Fruit fly (Drosophila melanogaster) whole organism, embryonic: Measurements from ENCODE around the gene pit.
A peak's percentile ranks its signal among the peaks of the same experiment; 100 is the strongest.

Source experiments
- Asciz ChIP-seq: fragments of 200-800 bp; sonication (Bioruptor generic); optimal IDR thresholded peaks from 2 replicates; lab custom pipeline; 2017; ENCODE audit warnings: missing biosample characterization, mild to moderate bottlenecking, missing genetic modification characterization, missing genetic modification reagents
- Bdp1 ChIP-seq: fragments of 200-800 bp; sonication (Bioruptor generic); optimal IDR thresholded peaks from 3 replicates; lab custom pipeline; 2016; ENCODE audit warnings: missing biosample characterization, missing genetic modification characterization
- CG10321 ChIP-seq: fragments of 200-800 bp; sonication (Bioruptor generic); IDR thresholded peaks from 2 replicates; pipeline ENCODE4 v1.3.6; 2022; ENCODE audit warnings: missing biosample characterization, missing genetic modification characterization
- CG10462 ChIP-seq: fragments of 200-800 bp; sonication (Bioruptor generic); optimal IDR thresholded peaks from 2 replicates; lab custom pipeline; 2016; ENCODE audit warnings: missing biosample characterization, missing genetic modification characterization
- CG10565 ChIP-seq: fragments of 200-800 bp; sonication (Bioruptor generic); optimal IDR thresholded peaks from 3 replicates; lab custom pipeline; 2016; ENCODE audit warnings: missing biosample characterization, mild to moderate bottlenecking, missing genetic modification characterization
- CG10979 ChIP-seq: fragments of 200-800 bp; sonication (Bioruptor generic); optimal IDR thresholded peaks from 2 replicates; lab custom pipeline; 2018; ENCODE audit warnings: missing biosample characterization, mild to moderate bottlenecking, missing genetic modification characterization, moderate library complexity
- CG11247 ChIP-seq: fragments of 200-800 bp; sonication (Bioruptor generic); IDR thresholded peaks from 2 replicates; pipeline ENCODE4 v1.3.6; 2022; ENCODE audit warnings: missing biosample characterization, missing genetic modification characterization
- CG11398 ChIP-seq: fragments of 200-800 bp; sonication (Bioruptor generic); optimal IDR thresholded peaks from 2 replicates; lab custom pipeline; 2016; ENCODE audit warnings: missing biosample characterization, missing genetic modification characterization
- CG12104 ChIP-seq: fragments of 200-800 bp; sonication (Bioruptor generic); optimal IDR thresholded peaks from 3 replicates; lab custom pipeline; 2016; ENCODE audit warnings: missing biosample characterization, missing genetic modification characterization
- CG13287 ChIP-seq: fragments of 200-800 bp; sonication (Bioruptor generic); IDR thresholded peaks from 2 replicates; pipeline ENCODE4 v1.3.6; 2022; ENCODE audit warnings: missing biosample characterization, missing genetic modification characterization; ENCODE audit not compliant: partially characterized antibody
- CG18011 ChIP-seq: fragments of 200-800 bp; sonication (Bioruptor generic); optimal IDR thresholded peaks from 2 replicates; lab custom pipeline; 2017; ENCODE audit warnings: missing biosample characterization, missing genetic modification characterization, mild to moderate bottlenecking, moderate library complexity, missing genotype
- CG18599 ChIP-seq: fragments of 200-800 bp; sonication (Bioruptor generic); optimal IDR thresholded peaks from 3 replicates; lab custom pipeline; 2017; ENCODE audit warnings: missing biosample characterization, missing genetic modification characterization, mild to moderate bottlenecking, moderate library complexity, missing genetic modification reagents
- CG32532 ChIP-seq: fragments of 200-800 bp; sonication (Bioruptor generic); IDR thresholded peaks from 2 replicates; pipeline ENCODE4 v1.3.6; 2022; ENCODE audit warnings: missing biosample characterization, missing genetic modification characterization
- CG33557 ChIP-seq: fragments of 200-800 bp; sonication (Bioruptor generic); optimal IDR thresholded peaks from 2 replicates; lab custom pipeline; 2019; ENCODE audit warnings: missing biosample characterization, mild to moderate bottlenecking, missing genetic modification characterization, moderate library complexity
- CG34422 ChIP-seq: fragments of 200-800 bp; sonication (Bioruptor generic); IDR thresholded peaks from 3 replicates; pipeline ENCODE4 v1.3.6; 2022; ENCODE audit warnings: missing biosample characterization, missing genetic modification characterization
- CG4617 ChIP-seq: fragments of 200-800 bp; sonication (Bioruptor generic); optimal IDR thresholded peaks from 3 replicates; lab custom pipeline; 2016; ENCODE audit warnings: missing biosample characterization, missing genetic modification characterization, borderline replicate concordance
- CG9932 ChIP-seq: fragments of 200-800 bp; sonication (Bioruptor generic); IDR thresholded peaks from 2 replicates; pipeline ENCODE4 v1.3.6; 2022; ENCODE audit warnings: missing biosample characterization, missing genetic modification characterization
- Dp ChIP-seq: fragments of 200-800 bp; sonication (Bioruptor generic); optimal IDR thresholded peaks from 2 replicates; lab custom pipeline; 2018; ENCODE audit warnings: missing biosample characterization, mild to moderate bottlenecking, missing genetic modification characterization, moderate library complexity
- Ets65A ChIP-seq: fragments of 200-800 bp; sonication (Bioruptor generic); peaks from one replicate; lab custom pipeline; 2016; ENCODE audit warnings: missing biosample characterization, missing genetic modification characterization
- Ets97D ChIP-seq: fragments of 200-800 bp; sonication (Bioruptor generic); optimal IDR thresholded peaks from 3 replicates; lab custom pipeline; 2016; ENCODE audit warnings: missing biosample characterization, missing genetic modification characterization
- Fer3 ChIP-seq: fragments of 200-800 bp; sonication (Bioruptor generic); optimal IDR thresholded peaks from 2 replicates; lab custom pipeline; 2018; ENCODE audit warnings: missing biosample characterization, mild to moderate bottlenecking, missing genetic modification characterization, moderate library complexity
- GATAe ChIP-seq: fragments of 200-800 bp; sonication (Bioruptor generic); conservative IDR thresholded peaks from 2 replicates; pipeline ENCODE4 v1.3.6; 2022; ENCODE audit warnings: missing biosample characterization, missing genetic modification characterization
- HHEX ChIP-seq: fragments of 200-800 bp; sonication (Bioruptor generic); optimal IDR thresholded peaks from 3 replicates; lab custom pipeline; 2017; ENCODE audit warnings: missing biosample characterization, mild to moderate bottlenecking, missing genetic modification characterization, missing genetic modification reagents
- HLH4C ChIP-seq: fragments of 200-800 bp; sonication (Bioruptor generic); IDR thresholded peaks from 3 replicates; pipeline ENCODE4 v1.3.6; 2022; ENCODE audit warnings: missing biosample characterization, missing genetic modification characterization; ENCODE audit not compliant: partially characterized antibody
- MBD-R2 ChIP-seq: fragments of 200-800 bp; sonication (Bioruptor generic); IDR thresholded peaks from 2 replicates; pipeline ENCODE4 v1.3.6; 2022; ENCODE audit warnings: missing biosample characterization, missing genetic modification characterization
- MESR4 ChIP-seq: fragments of 200-800 bp; sonication (Bioruptor generic); optimal IDR thresholded peaks from 2 replicates; lab custom pipeline; 2018; ENCODE audit warnings: missing biosample characterization, mild to moderate bottlenecking, missing genetic modification characterization, moderate library complexity
- Poxn ChIP-seq: fragments of 200-800 bp; sonication (Bioruptor generic); IDR thresholded peaks from 2 replicates; pipeline ENCODE4 v1.3.6; 2022; ENCODE audit warnings: missing biosample characterization, missing genetic modification characterization
- Rfx ChIP-seq: fragments of 200-800 bp; sonication (Bioruptor generic); IDR thresholded peaks from 2 replicates; pipeline ENCODE4 v1.3.6; 2022; ENCODE audit warnings: missing biosample characterization, missing genetic modification characterization
- YL-1 ChIP-seq: fragments of 200-800 bp; sonication (Bioruptor generic); optimal IDR thresholded peaks from 3 replicates; lab custom pipeline; 2017; ENCODE audit warnings: missing biosample characterization, mild to moderate bottlenecking, missing genetic modification characterization
- ab ChIP-seq: fragments of 200-800 bp; sonication (Bioruptor generic); optimal IDR thresholded peaks from 2 replicates; lab custom pipeline; 2016; ENCODE audit warnings: missing biosample characterization, missing genetic modification characterization
- croc ChIP-seq: fragments of 200-800 bp; sonication (Bioruptor generic); conservative IDR thresholded peaks from 3 replicates; pipeline ENCODE4 v1.3.6; 2022; ENCODE audit warnings: missing biosample characterization, missing genetic modification characterization
- crol ChIP-seq: fragments of 200-800 bp; sonication (Bioruptor generic); IDR thresholded peaks from 2 replicates; pipeline ENCODE4 v1.3.6; 2022; ENCODE audit warnings: missing biosample characterization, missing genetic modification characterization
- ewg ChIP-seq: fragments of 200-800 bp; sonication (Bioruptor generic); optimal IDR thresholded peaks from 3 replicates; lab custom pipeline; 2017; ENCODE audit warnings: mild to moderate bottlenecking, missing biosample characterization, missing genetic modification reagents, missing genetic modification characterization
- ftz-f1 ChIP-seq: fragments of 200-800 bp; sonication (Bioruptor generic); optimal IDR thresholded peaks from 2 replicates; lab custom pipeline; 2016; ENCODE audit warnings: missing biosample characterization, missing genetic modification characterization
- gcm2 ChIP-seq: fragments of 200-800 bp; sonication (Bioruptor generic); optimal IDR thresholded peaks from 2 replicates; lab custom pipeline; 2016; ENCODE audit warnings: missing biosample characterization, missing genetic modification characterization
- hkb ChIP-seq, 2 experiments: fragments of 200-800 bp in 1 of 2; fragments of >200 bp in 1 of 2; sonication (Bioruptor generic) in 1 of 2; IDR thresholded peaks in 1 of 2; optimal IDR thresholded peaks in 1 of 2; 2 replicates each; pipeline versions ENCODE4 v1.3.6 to Lab custom; 2017 to 2022; ENCODE audit warnings: missing biosample characterization in 1 of 2, missing genetic modification characterization in 1 of 2
- insv ChIP-seq, 2 experiments: fragments of 200-800 bp; sonication (Bioruptor generic); optimal IDR thresholded peaks; 3 replicates each; lab custom pipeline; 2016 to 2018; ENCODE audit warnings: missing biosample characterization in 2 of 2, missing genetic modification characterization in 2 of 2
- inv ChIP-seq: fragments of 200-800 bp; sonication (Bioruptor generic); IDR thresholded peaks from 2 replicates; pipeline ENCODE4 v1.3.6; 2022; ENCODE audit warnings: missing biosample characterization, missing genetic modification characterization; ENCODE audit not compliant: partially characterized antibody
- kay ChIP-seq: fragments of 200-800 bp; sonication (Bioruptor generic); optimal IDR thresholded peaks from 2 replicates; lab custom pipeline; 2016; ENCODE audit warnings: missing biosample characterization, missing genetic modification characterization
- ken ChIP-seq: fragments of 200-800 bp; sonication (Bioruptor generic); IDR thresholded peaks from 3 replicates; pipeline ENCODE4 v1.3.6; 2022; ENCODE audit warnings: missing biosample characterization, missing genetic modification characterization
- knrl ChIP-seq: fragments of 200-800 bp; sonication (Bioruptor generic); IDR thresholded peaks from 3 replicates; pipeline ENCODE4 v1.3.6; 2022; ENCODE audit warnings: missing biosample characterization, missing genetic modification characterization; ENCODE audit not compliant: partially characterized antibody
- mam ChIP-seq: fragments of 200-800 bp; sonication (Bioruptor generic); optimal IDR thresholded peaks from 3 replicates; lab custom pipeline; 2016; ENCODE audit warnings: missing biosample characterization, missing genetic modification characterization
- nmo ChIP-seq: fragments of 200-800 bp; sonication (Bioruptor generic); optimal IDR thresholded peaks from 2 replicates; lab custom pipeline; 2018; ENCODE audit warnings: missing biosample characterization, mild to moderate bottlenecking, missing genetic modification characterization, moderate library complexity
- onecut ChIP-seq: fragments of 200-800 bp; sonication (Bioruptor generic); IDR thresholded peaks from 2 replicates; pipeline ENCODE4 v1.3.6; 2022; ENCODE audit warnings: missing biosample characterization, missing genetic modification characterization
- phol ChIP-seq: fragments of 200-800 bp; sonication (Bioruptor generic); optimal IDR thresholded peaks from 3 replicates; lab custom pipeline; 2018; ENCODE audit warnings: missing biosample characterization, mild to moderate bottlenecking, missing genetic modification characterization, moderate library complexity
- pzg ChIP-seq: fragments of 200-800 bp; sonication (Bioruptor generic); optimal IDR thresholded peaks from 3 replicates; lab custom pipeline; 2018; ENCODE audit warnings: missing biosample characterization, mild to moderate bottlenecking, missing genetic modification characterization, moderate library complexity
- run ChIP-seq: fragments of 200-800 bp; sonication (Bioruptor generic); optimal IDR thresholded peaks from 3 replicates; lab custom pipeline; 2018; ENCODE audit warnings: missing biosample characterization, mild to moderate bottlenecking, missing genetic modification characterization
- slou ChIP-seq: fragments of 200-800 bp; sonication (Bioruptor generic); optimal IDR thresholded peaks from 3 replicates; lab custom pipeline; 2016; ENCODE audit warnings: missing biosample characterization, missing genetic modification characterization
- tup ChIP-seq: fragments of 200-800 bp; sonication (Bioruptor generic); optimal IDR thresholded peaks from 2 replicates; lab custom pipeline; 2016; ENCODE audit warnings: missing biosample characterization, mild to moderate bottlenecking, missing genetic modification characterization, moderate library complexity

Gene pit

dm6 chr3R:22031738-22032137, 2.4 kb upstream of the pit start, which contains the start of gene CG13409:
CG13409 (minus strand) TSS chr3R:22031900.
- TF ChIP-seq slou (GFP tag; lab: Kevin White, UChicago) (no peak), CG4617 (GFP tag; lab: Kevin White, UChicago) (no peak), Bdp1 (GFP tag; lab: Kevin White, UChicago) (no peak), MBD-R2 (GFP tag; lab: Robert Waterston, UW) (peak; percentile 21; the same call in 1 of the 2 replicates), onecut (peak; percentile 97), CG33557 (no peak), Poxn (GFP tag; lab: Robert Waterston, UW) (no peak), Fer3 (tag; lab: Kevin White, UChicago) (no peak), crol (GFP tag; lab: Robert Waterston, UW) (no peak), MESR4 (GFP tag; lab: Kevin White, UChicago) (peak; percentile 10), ewg (GFP tag; lab: Kevin White, UChicago) (peak; percentile 78)

dm6 chr3R:22035552-22035951, 1.5 kb downstream of the pit start:
- TF ChIP-seq CG10462 (GFP tag; lab: Kevin White, UChicago) (no peak), CG10321 (GFP tag; lab: Robert Waterston, UW) (no peak), CG12104 (GFP tag; lab: Kevin White, UChicago) (no peak), CG11398 (GFP tag; lab: Kevin White, UChicago) (no peak), kay (GFP tag; lab: Kevin White, UChicago) (no peak), GATAe (GFP tag; lab: Robert Waterston, UW) (no peak), ab (no peak), croc (GFP tag; lab: Robert Waterston, UW) (no peak), CG32532 (no peak), CG18011 (GFP tag; lab: Kevin White, UChicago) (no peak), CG13287 (GFP tag; lab: Robert Waterston, UW) (peak; percentile 84), Rfx (GFP tag; lab: Robert Waterston, UW) (0 out of 2 replicates have a peak, but pooled peaks have one; percentile 6), Dp (peak; percentile 57), CG10979 (tag; lab: Kevin White, UChicago) (no peak), tup (no peak), nmo (peak; percentile 25), phol (no peak), inv (peak; percentile 66; the same call in 1 of the 2 replicates), CG18599 (GFP tag; lab: Kevin White, UChicago) (no peak), Ets65A (GFP tag; lab: Kevin White, UChicago) (no peak), Ets97D (GFP tag; lab: Kevin White, UChicago) (peak; percentile 71), gcm2 (GFP tag; lab: Kevin White, UChicago) (no peak), CG11247 (GFP tag; lab: Robert Waterston, UW) (no peak), mam (GFP tag; lab: Kevin White, UChicago) (no peak), hkb (optimal IDR thresholded peaks at IDR 0.05; lab: Kevin White, UChicago) (no peak), hkb (GFP tag; IDR thresholded peaks at IDR 0.05; lab: Robert Waterston, UW) (no peak), pzg (peak; percentile 60), YL-1 (GFP tag; lab: Kevin White, UChicago) (peak; percentile 62), insv (GFP tag; optimal IDR thresholded peaks at IDR 0.05; lab: Kevin White, UChicago) (peak in 1 of 2 experiments; percentile 82), HLH4C (GFP tag; lab: Robert Waterston, UW) (peak; percentile 78), CG34422 (GFP tag; lab: Robert Waterston, UW) (peak; percentile 57; the same call in 1 of the 3 replicates), CG10565 (no peak), CG9932 (GFP tag; lab: Robert Waterston, UW) (no peak), Asciz (GFP tag; lab: Kevin White, UChicago) (no peak), run (tag; lab: Kevin White, UChicago) (no peak), knrl (GFP tag; lab: Robert Waterston, UW) (peak; percentile 75; the same call in 2 of the 3 replicates), ken (no peak), ftz-f1 (no peak), HHEX (GFP tag; lab: Kevin White, UChicago) (no peak)
